Worm (Caenorhabditis elegans) whole organism, L4 larva: ENCODE data around the gene srz-13.

Experiments used
- ceh-82 ChIP-seq: sonication (generic microtip); optimal IDR thresholded peaks from 2 replicates; lab custom pipeline; 2017; ENCODE audit warnings: missing biosample characterization, missing genetic modification characterization
- fkh-10 ChIP-seq: fragments of 150-350 bp; optimal IDR thresholded peaks from 2 replicates; lab custom pipeline; 2014; ENCODE audit warnings: missing biosample characterization, missing genetic modification reagents, missing genetic modification characterization
- lin-13 ChIP-seq: fragments of 150-350 bp; optimal IDR thresholded peaks from 2 replicates; lab custom pipeline; 2014; ENCODE audit warnings: missing biosample characterization, missing genetic modification reagents, missing genetic modification characterization
- snpc-4 ChIP-seq: fragments of 150-350 bp; optimal IDR thresholded peaks from 2 replicates; lab custom pipeline; 2014; ENCODE audit warnings: missing biosample characterization, missing genetic modification characterization
- tag-97 ChIP-seq: fragments of 200-800 bp; sonication (Bioruptor generic); IDR thresholded peaks from 2 replicates; pipeline ENCODE4 v1.3.6; 2022; ENCODE audit warnings: missing genetic modification characterization, missing compliant biosample characterization

- no peak for TF ChIP-seq snpc-4 (tag; lab: Kevin White, UChicago)
- no peak for TF ChIP-seq fkh-10 (GFP tag; lab: Kevin White, UChicago)
- TF ChIP-seq ceh-82 (tag; lab: Kevin White, UChicago): no peak
- no peak for TF ChIP-seq lin-13 (GFP tag; lab: Kevin White, UChicago)
- TF ChIP-seq tag-97 (GFP tag; lab: Robert Waterston, UW): no peak
These were observed 44.4 kb downstream of the srz-13 start, which contains the start of gene F11A5.13 for ce11 chrV:16226581-16226980.
